Worm (Caenorhabditis elegans): Measurements from ENCODE around the gene C14B4.2.

The C14B4.2 gene

ce11 chrV:19285921-19286320 lies 76.5 kb downstream of the C14B4.2 start:
- no peak for TF ChIP-seq dao-5 (tag; optimal IDR thresholded peaks at IDR 0.05)
- no peak for TF ChIP-seq W03F9.2 (tag; optimal IDR thresholded peaks at IDR 0.05)
- TF ChIP-seq him-1 (tag; optimal IDR thresholded peaks at IDR 0.05), result no peak

Measured in whole organism, L4/young adult.